Fruit fly (Drosophila melanogaster): Measurements from ENCODE around the gene CG13398.

CG13398 gene

dm6 chr2L:8381508-8382036 lies 33.5 kb downstream of the CG13398 start, which contains the start of gene AlaRS (continued):
- TF ChIP-seq D19B (GFP tag; optimal IDR thresholded peaks at IDR 0.05) (no peak), Chrac-16 (GFP tag; optimal IDR thresholded peaks at IDR 0.05) (peak; percentile 16), CG32767 (GFP tag; IDR thresholded peaks at IDR 0.05) (no peak), CG17802 (tag; optimal IDR thresholded peaks at IDR 0.05) (no peak), Usf (GFP tag; optimal IDR thresholded peaks at IDR 0.05) (no peak), chif (GFP tag; optimal IDR thresholded peaks at IDR 0.05) (no peak), Hmx (GFP tag; optimal IDR thresholded peaks at IDR 0.05) (no peak), CG7839 (tag; optimal IDR thresholded peaks at IDR 0.05) (peak; percentile 46), oc (tag; optimal IDR thresholded peaks at IDR 0.05) (no peak), Doc3 (GFP tag; IDR thresholded peaks at IDR 0.05; ENCODE audit: partially characterized antibody) (peak; percentile 73), bowl (GFP tag; IDR thresholded peaks at IDR 0.05) (no peak), Dll (GFP tag; IDR thresholded peaks at IDR 0.05; ENCODE audit: partially characterized antibody) (peak; percentile 79), ranshi (GFP tag; IDR thresholded peaks at IDR 0.05) (no peak), Bteb2 (GFP tag; optimal IDR thresholded peaks at IDR 0.05) (no peak), CG31441 (GFP tag; IDR thresholded peaks at IDR 0.05) (peak; percentile 49; the same call in 1 of the 2 replicates), Gug (GFP tag; IDR thresholded peaks at IDR 0.05) (no peak), Ravus (GFP tag; IDR thresholded peaks at IDR 0.05) (no peak), CG11723 (GFP tag; optimal IDR thresholded peaks at IDR 0.05) (peak; percentile 22), Pdp1 (GFP tag; optimal IDR thresholded peaks at IDR 0.05) (peak in 1 of 2 experiments; percentile 60), CG12236 (GFP tag; optimal IDR thresholded peaks at IDR 0.05) (no peak), CG10959 (GFP tag; IDR thresholded peaks at IDR 0.05) (no peak), amos (GFP tag; IDR thresholded peaks at IDR 0.05; ENCODE audit: partially characterized antibody) (peak; percentile 63; the same call in 1 of the 2 replicates), CG17186 (GFP tag; optimal IDR thresholded peaks at IDR 0.05) (no peak), HmgZ (tag; optimal IDR thresholded peaks at IDR 0.05) (peak; percentile 29), CG14667 (GFP tag; IDR thresholded peaks at IDR 0.05) (no peak), fd3F (GFP tag; optimal IDR thresholded peaks at IDR 0.05) (no peak), cas (GFP tag; IDR thresholded peaks at IDR 0.05) (no peak), gsb-n (tag; optimal IDR thresholded peaks at IDR 0.05) (no peak), pita (GFP tag; optimal IDR thresholded peaks at IDR 0.05) (no peak), Bdp1 (GFP tag; optimal IDR thresholded peaks at IDR 0.05) (no peak), inv (GFP tag; IDR thresholded peaks at IDR 0.05; ENCODE audit: partially characterized antibody) (peak; percentile 46), CG11696 (GFP tag; IDR thresholded peaks at IDR 0.05) (no peak), CG13287 (GFP tag; IDR thresholded peaks at IDR 0.05; ENCODE audit: partially characterized antibody) (peak; percentile 83), tap (tag; optimal IDR thresholded peaks at IDR 0.05) (peak; percentile 4), MTF-1 (GFP tag; optimal IDR thresholded peaks at IDR 0.05; ENCODE audit: borderline replicate concordance) (no peak), Fer2 (tag; optimal IDR thresholded peaks at IDR 0.05) (no peak), B-H2 (GFP tag; optimal IDR thresholded peaks at IDR 0.05) (peak; percentile 39), cwo (GFP tag; optimal IDR thresholded peaks at IDR 0.05) (peak; percentile 44), cg (GFP tag; optimal IDR thresholded peaks at IDR 0.05) (no peak), CG1832 (GFP tag; optimal IDR thresholded peaks at IDR 0.05) (no peak), nerfin-1 (tag; optimal IDR thresholded peaks at IDR 0.05) (peak; percentile 30), maf-S (GFP tag; optimal IDR thresholded peaks at IDR 0.05) (no peak), CG12744 (GFP tag; optimal IDR thresholded peaks at IDR 0.05) (no peak), Dip3 (GFP tag; optimal IDR thresholded peaks at IDR 0.05) (no peak), org-1 (GFP tag; optimal IDR thresholded peaks at IDR 0.05) (no peak), Ada2b (GFP tag; IDR thresholded peaks at IDR 0.05) (no peak), otp (GFP tag; IDR thresholded peaks at IDR 0.05) (no peak), Ets97D (GFP tag; optimal IDR thresholded peaks at IDR 0.05) (peak; percentile 10), Dp (GFP tag; optimal IDR thresholded peaks at IDR 0.05) (peak; percentile 24), CG17361 (GFP tag; IDR thresholded peaks at IDR 0.05) (peak; percentile 51; the same call in 2 of the 3 replicates)

All from whole organism, embryonic.